Worm (Caenorhabditis elegans): ENCODE data around the gene clec-243.

The clec-243 gene

DNA sequence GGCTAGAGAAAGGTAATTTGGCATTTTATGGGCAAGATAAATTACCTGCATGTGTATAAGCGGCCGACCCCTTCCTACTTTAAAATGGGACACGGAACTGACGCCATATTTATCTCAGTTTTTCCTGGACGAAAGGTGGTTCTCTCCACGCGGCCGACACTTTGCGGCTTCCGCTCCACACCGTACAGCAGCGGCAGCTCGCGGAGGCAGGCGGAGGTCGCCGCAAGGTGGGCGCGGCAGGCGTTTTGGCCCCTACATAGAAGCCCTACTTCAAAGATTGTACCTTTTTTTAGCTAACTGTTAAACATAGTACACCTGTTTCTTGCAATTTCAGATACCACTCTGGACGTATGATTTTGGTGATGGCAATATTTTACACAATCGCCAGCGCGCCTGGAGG, 42.3 kb downstream of the clec-243 start (continued):
- TF ChIP-seq akir-1 (GFP tag; optimal IDR thresholded peaks at IDR 0.05) (no peak), snpc-4 (GFP tag; optimal IDR thresholded peaks at IDR 0.05) (no peak), snpc-4 (tag; optimal IDR thresholded peaks at IDR 0.05) (peak in 1 of 4 experiments; percentile 31), aptf-2 (GFP tag; conservative IDR thresholded peaks at IDR 0.05) (no peak), attf-3 (GFP tag; conservative IDR thresholded peaks at IDR 0.05) (0 out of 2 replicates have a peak, but pooled peaks have one; percentile 11), lin-26 (GFP tag; IDR thresholded peaks at IDR 0.05) (no peak), Y67H2A.10 (GFP tag; conservative IDR thresholded peaks at IDR 0.05) (no peak), unc-62 (GFP tag; optimal IDR thresholded peaks at IDR 0.05) (no peak)

- TF ChIP-seq ceh-58 (GFP tag; IDR thresholded peaks at IDR 0.05) (no peak), bed-2 (GFP tag; IDR thresholded peaks at IDR 0.05) (no peak), ama-1 (optimal IDR thresholded peaks at IDR 0.05) (no peak), ama-1 (GFP tag; optimal IDR thresholded peaks at IDR 0.05) (no peak), mxl-1 (tag; optimal IDR thresholded peaks at IDR 0.05) (no peak), T26A5.8 (tag; optimal IDR thresholded peaks at IDR 0.05) (no peak), lin-35 (GFP tag; optimal IDR thresholded peaks at IDR 0.05) (no peak), fkh-3 (tag; optimal IDR thresholded peaks at IDR 0.05) (no peak), F22D6.2 (tag; optimal IDR thresholded peaks at IDR 0.05) (no peak), dox-1 (GFP tag; IDR thresholded peaks at IDR 0.05) (no peak), athp-1 (tag; optimal IDR thresholded peaks at IDR 0.05) (no peak), B0035.1 (tag; optimal IDR thresholded peaks at IDR 0.05) (no peak), madf-3 (GFP tag; IDR thresholded peaks at IDR 0.05) (no peak)
These were observed 47.0 kb downstream of the clec-243 start, which contains the start of gene Y68A4A.10 for ce11 chrV:17201847-17202246. Gene Y68A4A.10 (plus strand): TSS chrV:17202147.

DNA sequence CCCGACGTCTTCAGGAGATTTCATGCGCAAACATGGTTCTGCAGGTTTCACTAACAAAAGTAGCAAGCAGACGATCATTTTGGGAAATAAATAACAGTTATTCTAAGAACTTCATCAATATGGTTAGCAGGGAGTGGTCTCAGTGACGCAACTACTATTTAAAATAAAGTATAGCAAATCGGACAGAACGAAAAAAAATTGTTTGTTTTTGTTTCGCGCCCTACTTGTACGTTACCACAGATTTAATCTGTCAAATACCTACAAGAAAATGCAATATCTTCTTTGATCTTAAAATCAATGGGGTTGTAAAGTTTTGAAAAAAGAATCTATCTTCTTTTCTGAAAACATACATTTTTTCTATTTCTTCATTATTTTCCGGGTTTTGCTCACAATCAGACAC, 49.9 kb downstream of the clec-243 start, which contains the start of gene srz-96:
Gene srz-96 (plus strand): TSS at position 301 of the 400 bp plus-strand sequence.
- TF ChIP-seq ceh-91 (GFP tag; IDR thresholded peaks at IDR 0.05) (no peak), F39B2.1 (GFP tag; IDR thresholded peaks at IDR 0.05) (no peak), F57C9.4 (tag; optimal IDR thresholded peaks at IDR 0.05) (no peak), attf-6 (GFP tag; IDR thresholded peaks at IDR 0.05) (no peak), nfya-1 (tag; optimal IDR thresholded peaks at IDR 0.05; ENCODE audit: borderline replicate concordance, insufficient read depth) (no peak), ztf-18 (tag; optimal IDR thresholded peaks at IDR 0.05) (no peak), nfyb-1 (GFP tag; IDR thresholded peaks at IDR 0.05) (no peak), nhr-120 (GFP tag; IDR thresholded peaks at IDR 0.05) (no peak), zim-3 (tag; optimal IDR thresholded peaks at IDR 0.05) (no peak), mes-4 (tag; optimal IDR thresholded peaks at IDR 0.05) (no peak), efl-1 (GFP tag; optimal IDR thresholded peaks at IDR 0.05) (no peak), ceh-40 (GFP tag; IDR thresholded peaks at IDR 0.05) (no peak), rcor-1 (GFP tag; IDR thresholded peaks at IDR 0.05) (no peak), lsl-1 (GFP tag; optimal IDR thresholded peaks at IDR 0.05) (no peak), tbx-9 (tag; optimal IDR thresholded peaks at IDR 0.05; ENCODE audit: borderline replicate concordance) (no peak), F37B4.10 (GFP tag; IDR thresholded peaks at IDR 0.05) (no peak), F55B11.4 (tag; optimal IDR thresholded peaks at IDR 0.05; ENCODE audit: borderline replicate concordance, insufficient read depth) (no peak)
